Fruit fly (Drosophila melanogaster): ENCODE measurements around the gene cindr.
A peak's percentile ranks its signal among the peaks of the same experiment; 100 is the strongest.

- TF ChIP-seq CG11902 (GFP tag; optimal IDR thresholded peaks at IDR 0.05) = no peak
- peak; percentile 42 for TF ChIP-seq CG16779 (tag; optimal IDR thresholded peaks at IDR 0.05)
- TF ChIP-seq Hr38 (GFP tag; optimal IDR thresholded peaks at IDR 0.05) = no peak
- peak; percentile 56; the same call in 1 of the 3 replicates for TF ChIP-seq eg (GFP tag; IDR thresholded peaks at IDR 0.05)
Observed at dm6 chr3R:30800319-30800981, 8.0 kb upstream of the cindr start.
